In the genomic region with DNA sequence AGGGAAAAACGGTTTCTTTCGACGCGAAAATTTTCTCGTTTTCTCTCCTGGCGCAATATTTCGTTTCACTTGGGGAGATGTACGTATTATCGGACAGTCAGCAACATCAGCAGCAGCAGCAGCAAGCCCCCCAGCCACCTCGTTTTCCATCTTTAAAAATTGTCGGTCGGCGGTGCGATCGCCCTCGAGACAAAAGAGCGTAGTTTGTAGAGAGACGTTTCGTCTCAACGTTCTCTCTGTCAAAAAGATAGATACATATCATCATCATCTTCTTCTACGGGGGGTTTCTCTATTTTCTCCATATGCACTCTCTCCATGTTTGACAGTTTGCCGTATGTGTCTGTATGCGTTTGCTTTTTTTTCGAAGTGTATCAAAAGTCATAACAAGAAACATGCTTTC, we compare ENCODE assay signal across 2 worm cellular contexts.
TF ChIP-seq lines count a peak whose summit lies in the region.

No protein-coding gene starts in this region.

TF ChIP-seq in whole organism, L1 larva, 84 proteins besides CTCF, POLR2A, EP300 and RAD21 (continued from another document):
- TF ChIP-seq blmp-1 (tag; optimal IDR thresholded peaks at IDR 0.05; lab: Kevin White, UChicago) (peak; percentile 90), pqm-1 (tag; optimal IDR thresholded peaks at IDR 0.05; lab: Kevin White, UChicago) (no peak)

TF ChIP-seq in whole organism, young adult, 124 proteins besides CTCF, POLR2A, EP300 and RAD21 (continued from another document):
- TF ChIP-seq tbx-9 (tag; optimal IDR thresholded peaks at IDR 0.05; lab: Kevin White, UChicago; ENCODE audit: borderline replicate concordance) (no peak), lin-35 (GFP tag; optimal IDR thresholded peaks at IDR 0.05; lab: Kevin White, UChicago) (no peak), hsf-1 (GFP tag; IDR thresholded peaks at IDR 0.05; lab: Robert Waterston, UW) (no peak), mcd-1 (GFP tag; IDR thresholded peaks at IDR 0.05; lab: Robert Waterston, UW) (peak; percentile 30; the same call in 1 of the 2 replicates), F57C9.4 (tag; optimal IDR thresholded peaks at IDR 0.05; lab: Kevin White, UChicago) (no peak), fkh-3 (tag; optimal IDR thresholded peaks at IDR 0.05; lab: Kevin White, UChicago) (no peak), ceh-58 (GFP tag; IDR thresholded peaks at IDR 0.05; lab: Robert Waterston, UW) (no peak), egl-44 (GFP tag; IDR thresholded peaks at IDR 0.05; lab: Robert Waterston, UW) (no peak), F37B4.10 (GFP tag; IDR thresholded peaks at IDR 0.05; lab: Robert Waterston, UW) (no peak), him-1 (tag; optimal IDR thresholded peaks at IDR 0.05; lab: Kevin White, UChicago) (no peak), cebp-1 (GFP tag; IDR thresholded peaks at IDR 0.05; lab: Robert Waterston, UW) (no peak), cebp-1 (tag; optimal IDR thresholded peaks at IDR 0.05; lab: Kevin White, UChicago) (peak; percentile 40)
